Worm (Caenorhabditis elegans) whole organism, late embryonic: ENCODE data around the gene psf-1.
A peak's percentile ranks its signal among the peaks of the same experiment; 100 is the strongest.

Source experiments
- C08G9.2 ChIP-seq: sonication (generic microtip); optimal IDR thresholded peaks from 2 replicates; lab custom pipeline; 2016; ENCODE audit warnings: mild to moderate bottlenecking, missing genetic modification characterization, moderate library complexity, missing compliant biosample characterization
- F13H6.1 ChIP-seq: sonication (generic microtip); optimal IDR thresholded peaks from 2 replicates; lab custom pipeline; 2016; ENCODE audit warnings: missing genetic modification characterization, missing compliant biosample characterization
- K02D7.2 ChIP-seq: sonication (generic microtip); optimal IDR thresholded peaks from 2 replicates; lab custom pipeline; 2017; ENCODE audit warnings: mild to moderate bottlenecking, missing genetic modification characterization, missing compliant biosample characterization
- T23F11.4 ChIP-seq: fragments of 200-800 bp; sonication (Bioruptor generic); optimal IDR thresholded peaks from 2 replicates; lab custom pipeline; 2018; ENCODE audit warnings: mild to moderate bottlenecking, missing genetic modification characterization, missing compliant biosample characterization
- ahr-1 ChIP-seq: sonication (generic microtip); optimal IDR thresholded peaks from 2 replicates; lab custom pipeline; 2016; ENCODE audit warnings: missing genetic modification characterization, missing compliant biosample characterization
- ama-1 ChIP-seq: fragments of 150-350 bp; optimal IDR thresholded peaks from 2 replicates; lab custom pipeline; 2014
- ceh-14 ChIP-seq: sonication (generic microtip); optimal IDR thresholded peaks from 2 replicates; lab custom pipeline; 2016; ENCODE audit warnings: missing genotype, missing genetic modification characterization, missing compliant biosample characterization
- ceh-2 ChIP-seq: sonication (generic microtip); optimal IDR thresholded peaks from 2 replicates; lab custom pipeline; 2016; ENCODE audit warnings: missing genotype, missing genetic modification characterization, missing compliant biosample characterization
- ceh-22 ChIP-seq: sonication (generic microtip); optimal IDR thresholded peaks from 2 replicates; lab custom pipeline; 2017; ENCODE audit warnings: missing biosample characterization, missing genetic modification characterization
- ceh-24 ChIP-seq: sonication (generic microtip); optimal IDR thresholded peaks from 2 replicates; lab custom pipeline; 2016; ENCODE audit warnings: mild to moderate bottlenecking, missing genetic modification characterization, missing compliant biosample characterization
- ceh-30 ChIP-seq: fragments of 150-350 bp; optimal IDR thresholded peaks from 2 replicates; lab custom pipeline; 2014; ENCODE audit warnings: missing biosample characterization, missing genetic modification characterization
- ceh-31 ChIP-seq: sonication (generic microtip); optimal IDR thresholded peaks from 2 replicates; lab custom pipeline; 2016; ENCODE audit warnings: missing genetic modification characterization, missing compliant biosample characterization
- ceh-34 ChIP-seq: sonication (generic microtip); optimal IDR thresholded peaks from 2 replicates; lab custom pipeline; 2016; ENCODE audit warnings: mild to moderate bottlenecking, missing genetic modification characterization, missing compliant biosample characterization
- ceh-48 ChIP-seq: sonication (generic microtip); optimal IDR thresholded peaks from 2 replicates; lab custom pipeline; 2016; ENCODE audit warnings: missing genetic modification characterization, inconsistent platforms, missing compliant biosample characterization
- ceh-6 ChIP-seq: fragments of 200-800 bp; sonication (Bioruptor generic); optimal IDR thresholded peaks from 2 replicates; lab custom pipeline; 2018; ENCODE audit warnings: mild to moderate bottlenecking, missing genetic modification characterization, missing compliant biosample characterization
- ceh-9 ChIP-seq: sonication (generic microtip); optimal IDR thresholded peaks from 2 replicates; lab custom pipeline; 2016; ENCODE audit warnings: mild to moderate bottlenecking, missing genetic modification characterization, inconsistent platforms, missing compliant biosample characterization
- dve-1 ChIP-seq: sonication (generic microtip); optimal IDR thresholded peaks from 2 replicates; lab custom pipeline; 2017; ENCODE audit warnings: antibody characterized with exemption, mild to moderate bottlenecking, missing genetic modification characterization, missing compliant biosample characterization
- elt-2 ChIP-seq: sonication (generic microtip); optimal IDR thresholded peaks from 2 replicates; lab custom pipeline; 2016; ENCODE audit warnings: missing genetic modification reagents, missing genetic modification characterization, missing compliant biosample characterization
- elt-4 ChIP-seq: sonication (generic microtip); optimal IDR thresholded peaks from 2 replicates; lab custom pipeline; 2016; ENCODE audit warnings: missing genetic modification characterization, missing compliant biosample characterization
- ets-4 ChIP-seq: sonication (generic microtip); optimal IDR thresholded peaks from 2 replicates; lab custom pipeline; 2016; ENCODE audit warnings: missing genetic modification characterization, missing compliant biosample characterization
- eyg-1 ChIP-seq: sonication (generic microtip); optimal IDR thresholded peaks from 2 replicates; lab custom pipeline; 2016; ENCODE audit warnings: missing genotype, missing genetic modification characterization, missing compliant biosample characterization
- fkh-10 ChIP-seq: fragments of 150-350 bp; optimal IDR thresholded peaks from 2 replicates; lab custom pipeline; 2014; ENCODE audit warnings: missing biosample characterization, missing genetic modification reagents, missing genetic modification characterization
- fkh-6 ChIP-seq: sonication (generic microtip); optimal IDR thresholded peaks from 2 replicates; lab custom pipeline; 2016; ENCODE audit warnings: missing genetic modification characterization, missing compliant biosample characterization
- hlh-15 ChIP-seq: sonication (generic microtip); optimal IDR thresholded peaks from 2 replicates; lab custom pipeline; 2016; ENCODE audit warnings: missing genetic modification characterization, missing compliant biosample characterization
- hlh-30 ChIP-seq: sonication (generic microtip); optimal IDR thresholded peaks from 2 replicates; lab custom pipeline; 2017; ENCODE audit warnings: antibody characterized with exemption, missing genetic modification characterization, missing compliant biosample characterization; ENCODE audit not compliant: insufficient read depth
- hlh-8 ChIP-seq: sonication (generic microtip); optimal IDR thresholded peaks from 2 replicates; lab custom pipeline; 2016; ENCODE audit warnings: missing genotype, missing genetic modification characterization, missing compliant biosample characterization
- lim-6 ChIP-seq: sonication (generic microtip); optimal IDR thresholded peaks from 2 replicates; lab custom pipeline; 2016; ENCODE audit warnings: missing genetic modification characterization, missing compliant biosample characterization
- lin-11 ChIP-seq: fragments of 200-800 bp; sonication (Bioruptor generic); optimal IDR thresholded peaks from 2 replicates; lab custom pipeline; 2018; ENCODE audit warnings: mild to moderate bottlenecking, missing genetic modification characterization, missing compliant biosample characterization
- nfya-1 ChIP-seq: sonication (generic microtip); optimal IDR thresholded peaks from 2 replicates; lab custom pipeline; 2017; ENCODE audit warnings: missing genetic modification characterization, mild to moderate bottlenecking, missing compliant biosample characterization, antibody characterized with exemption, moderate library complexity
- nhr-11 ChIP-seq: fragments of 150-350 bp; optimal IDR thresholded peaks from 2 replicates; lab custom pipeline; 2014; ENCODE audit warnings: missing biosample characterization, missing genetic modification characterization
- odd-2 ChIP-seq: sonication (generic microtip); optimal IDR thresholded peaks from 2 replicates; lab custom pipeline; 2017; ENCODE audit warnings: antibody characterized with exemption, mild to moderate bottlenecking, missing genetic modification characterization, missing compliant biosample characterization
- pqm-1 ChIP-seq: sonication (generic microtip); optimal IDR thresholded peaks from 2 replicates; lab custom pipeline; 2016; ENCODE audit warnings: missing genetic modification characterization, missing compliant biosample characterization
- rnt-1 ChIP-seq: sonication (generic microtip); optimal IDR thresholded peaks from 2 replicates; lab custom pipeline; 2016; ENCODE audit warnings: missing genetic modification characterization, missing compliant biosample characterization
- sox-2 ChIP-seq: fragments of 200-800 bp; sonication (Bioruptor generic); IDR thresholded peaks from 2 replicates; pipeline ENCODE4 v1.3.6; 2022; ENCODE audit warnings: missing genetic modification reagents, missing genetic modification characterization, missing compliant biosample characterization
- sox-4 ChIP-seq: sonication (generic microtip); optimal IDR thresholded peaks from 2 replicates; lab custom pipeline; 2017; ENCODE audit warnings: mild to moderate bottlenecking, missing genetic modification characterization, inconsistent platforms, missing compliant biosample characterization
- syd-9 ChIP-seq: sonication (generic microtip); optimal IDR thresholded peaks from 2 replicates; lab custom pipeline; 2016; ENCODE audit warnings: mild to moderate bottlenecking, missing genetic modification characterization, moderate library complexity, missing compliant biosample characterization
- tbx-2 ChIP-seq: sonication (generic microtip); optimal IDR thresholded peaks from 2 replicates; lab custom pipeline; 2016; ENCODE audit warnings: missing genetic modification characterization, missing compliant biosample characterization
- tbx-7 ChIP-seq: sonication (generic microtip); optimal IDR thresholded peaks from 2 replicates; lab custom pipeline; 2016; ENCODE audit warnings: missing genotype, missing genetic modification characterization, missing compliant biosample characterization
- unc-3 ChIP-seq, 2 experiments: fragments of 200-800 bp in 1 of 2; sonication (Bioruptor generic) in 1 of 2; sonication (generic microtip) in 1 of 2; conservative IDR thresholded peaks in 1 of 2; optimal IDR thresholded peaks in 1 of 2; 2 replicates each; pipeline versions ENCODE4 v1.3.6 to Lab custom; 2016 to 2022; ENCODE audit warnings: missing compliant biosample characterization in 2 of 2, missing genetic modification characterization in 2 of 2, missing genetic modification reagents in 1 of 2
- unc-42 ChIP-seq: sonication (generic microtip); optimal IDR thresholded peaks from 2 replicates; lab custom pipeline; 2016; ENCODE audit warnings: missing genotype, missing genetic modification characterization, missing compliant biosample characterization
- unc-55 ChIP-seq: sonication (generic microtip); optimal IDR thresholded peaks from 2 replicates; lab custom pipeline; 2017; ENCODE audit warnings: missing biosample characterization, missing genetic modification reagents, missing genetic modification characterization
- unc-86 ChIP-seq: sonication (generic microtip); optimal IDR thresholded peaks from 2 replicates; lab custom pipeline; 2016; ENCODE audit warnings: missing genetic modification characterization, missing compliant biosample characterization
- ztf-16 ChIP-seq: sonication (generic microtip); optimal IDR thresholded peaks from 2 replicates; lab custom pipeline; 2017; ENCODE audit warnings: missing genetic modification characterization, missing compliant biosample characterization

psf-1 gene

ce11 chrII:9967999-9968706 lies at the start of gene psf-1, which contains the start of gene R53.4:
Gene psf-1, plus strand, starts transcription at chrII:9968673.
Gene R53.4, minus strand, starts transcription at chrII:9968049.
- peak; percentile 25 for TF ChIP-seq unc-42 (tag; lab: Kevin White, UChicago)
- peak; percentile 21 for TF ChIP-seq ahr-1 (tag; lab: Kevin White, UChicago)
- TF ChIP-seq ceh-34: no peak
- TF ChIP-seq syd-9 (tag; lab: Kevin White, UChicago): no peak
- TF ChIP-seq ama-1: no peak
- no peak for TF ChIP-seq rnt-1
- TF ChIP-seq unc-55 (GFP tag; lab: Kevin White, UChicago): no peak
- no peak for TF ChIP-seq hlh-15 (tag; lab: Kevin White, UChicago)
- TF ChIP-seq ceh-31 (tag; lab: Kevin White, UChicago): peak; percentile 86
- TF ChIP-seq lim-6 (tag; lab: Kevin White, UChicago): no peak
- peak; percentile 50 for TF ChIP-seq tbx-7 (tag; lab: Kevin White, UChicago)
- peak; percentile 83 for TF ChIP-seq tbx-2 (tag; lab: Kevin White, UChicago)
- TF ChIP-seq lin-11: no peak
- TF ChIP-seq unc-86 (tag; lab: Kevin White, UChicago): no peak
- peak; percentile 69 for TF ChIP-seq ets-4 (tag; lab: Kevin White, UChicago)
- peak; percentile 75 for TF ChIP-seq ceh-2
- TF ChIP-seq hlh-8: peak; percentile 43
- no peak for TF ChIP-seq K02D7.2 (tag; lab: Kevin White, UChicago)
- no peak for TF ChIP-seq sox-2 (GFP tag; lab: Robert Waterston, UW)
- no peak for TF ChIP-seq nhr-11 (tag; lab: Kevin White, UChicago)
- peak; percentile 20 for TF ChIP-seq elt-2 (tag; lab: Kevin White, UChicago)
- TF ChIP-seq C08G9.2 (tag; lab: Kevin White, UChicago): peak; percentile 74

- no peak for TF ChIP-seq tbx-7 (tag; lab: Kevin White, UChicago)
- TF ChIP-seq ceh-24: no peak
- TF ChIP-seq elt-2 (tag; lab: Kevin White, UChicago): no peak
- no peak for TF ChIP-seq lin-11
- no peak for TF ChIP-seq unc-3 (GFP tag; conservative IDR thresholded peaks at IDR 0.05; lab: Robert Waterston, UW)
- TF ChIP-seq unc-3 (tag; optimal IDR thresholded peaks at IDR 0.05; lab: Kevin White, UChicago): no peak
- TF ChIP-seq ceh-22 (tag; lab: Kevin White, UChicago): no peak
- no peak for TF ChIP-seq ceh-14 (tag; lab: Kevin White, UChicago)
- no peak for TF ChIP-seq pqm-1 (tag; lab: Kevin White, UChicago)
- no peak for TF ChIP-seq T23F11.4 (GFP tag; lab: Kevin White, UChicago)
- TF ChIP-seq ama-1: no peak
- no peak for TF ChIP-seq dve-1 (tag; lab: Kevin White, UChicago)
- no peak for TF ChIP-seq ztf-16 (tag; lab: Kevin White, UChicago)
- TF ChIP-seq sox-4: no peak
- TF ChIP-seq, all 69 proteins: peak for 0
Measured at ce11 chrII:9920468-9920867, 48.0 kb upstream of the psf-1 start, which contains the start of gene pho-10. Gene pho-10, minus strand, starts transcription at chrII:9920568.

DNA sequence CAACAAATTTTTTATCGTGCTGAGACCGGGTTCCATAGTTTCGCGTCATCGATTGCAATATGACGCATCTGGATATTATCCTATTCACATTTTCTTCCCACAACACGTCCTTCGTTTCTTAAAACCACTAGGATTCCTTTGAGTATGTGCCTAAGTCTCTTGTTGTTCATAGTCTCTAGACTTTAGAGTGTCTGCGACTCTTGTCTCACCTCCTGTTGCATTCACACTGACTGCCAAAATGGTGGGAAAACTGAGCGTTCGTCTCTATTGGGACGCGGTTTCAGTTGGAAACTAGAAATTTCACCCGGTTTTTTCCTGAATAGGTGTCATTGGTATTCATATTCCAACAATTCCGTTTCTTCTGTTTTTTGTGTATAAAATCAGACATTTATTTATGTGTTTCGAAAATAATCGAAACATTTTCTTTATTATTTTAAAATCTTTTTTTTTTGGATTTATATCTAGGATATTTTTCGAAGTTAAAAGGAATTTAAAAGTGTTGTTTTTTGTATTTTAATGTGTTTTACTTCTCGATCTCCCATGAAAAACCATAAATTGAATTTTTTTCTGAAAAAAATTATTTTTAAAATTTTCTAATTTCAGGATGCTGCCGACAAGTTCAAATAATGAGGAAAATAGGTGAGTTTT lies 46.7 kb upstream of the psf-1 start, which contains the start of gene C05C10.2:
Gene C05C10.2, plus strand, starts transcription at position 598 of the 648 bp plus-strand sequence.
- TF ChIP-seq nfya-1 (tag; lab: Kevin White, UChicago): peak; percentile 7
- TF ChIP-seq hlh-30: no peak

DNA sequence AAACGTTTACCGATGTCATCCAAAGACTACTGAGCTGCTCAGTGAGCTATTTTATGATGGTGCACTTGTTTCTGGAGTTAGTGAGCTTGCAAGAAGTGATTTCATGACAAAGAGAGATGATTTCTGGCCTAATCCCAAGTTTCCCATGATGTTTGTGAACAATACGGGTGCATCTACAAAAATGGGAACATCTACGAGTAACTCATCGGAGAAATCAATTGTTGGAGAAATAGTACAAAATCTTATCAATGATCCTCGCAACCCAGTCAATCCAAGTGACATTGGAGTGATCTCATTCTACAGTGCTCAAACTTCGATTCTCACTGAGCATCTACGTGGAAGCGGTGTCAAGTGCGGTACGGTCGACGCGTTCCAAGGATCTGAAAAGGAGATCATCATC lies 40.0 kb upstream of the psf-1 start:
- TF ChIP-seq unc-42 (tag; lab: Kevin White, UChicago) (no peak), ama-1 (no peak), ceh-34 (no peak), odd-2 (tag; lab: Kevin White, UChicago) (no peak), ceh-48 (tag; lab: Kevin White, UChicago) (no peak), fkh-10 (GFP tag; lab: Kevin White, UChicago) (no peak), ceh-30 (tag; lab: Kevin White, UChicago) (no peak), ztf-16 (tag; lab: Kevin White, UChicago) (no peak), eyg-1 (tag; lab: Kevin White, UChicago) (no peak), ets-4 (tag; lab: Kevin White, UChicago) (no peak), C08G9.2 (tag; lab: Kevin White, UChicago) (no peak), T23F11.4 (GFP tag; lab: Kevin White, UChicago) (no peak), fkh-6 (tag; lab: Kevin White, UChicago) (no peak), elt-4 (tag; lab: Kevin White, UChicago) (no peak), unc-55 (GFP tag; lab: Kevin White, UChicago) (no peak), ceh-9 (tag; lab: Kevin White, UChicago) (no peak), hlh-15 (tag; lab: Kevin White, UChicago) (no peak), F13H6.1 (tag; lab: Kevin White, UChicago) (no peak), ceh-6 (GFP tag; lab: Kevin White, UChicago) (no peak)
